Worm (Caenorhabditis elegans) whole organism, L4 larva: ENCODE data around the gene fzy-1.

Experiments
- D1046.2 ChIP-seq: fragments of 200-800 bp; sonication (Bioruptor generic); IDR thresholded peaks from 2 replicates; pipeline ENCODE4 v1.3.6; 2022; ENCODE audit warnings: missing genetic modification characterization, missing compliant biosample characterization
- Y105C5A.15 ChIP-seq: fragments of 200-800 bp; sonication (Bioruptor generic); IDR thresholded peaks from 2 replicates; pipeline ENCODE4 v1.3.6; 2022; ENCODE audit warnings: missing genetic modification characterization, missing compliant biosample characterization
- Y75B8A.6 ChIP-seq: fragments of 200-800 bp; sonication (Bioruptor generic); IDR thresholded peaks from 2 replicates; pipeline ENCODE4 v1.3.6; 2022; ENCODE audit warnings: missing genetic modification reagents, missing genetic modification characterization, missing compliant biosample characterization
- ZK337.2 ChIP-seq: fragments of 200-800 bp; sonication (Bioruptor generic); IDR thresholded peaks from 2 replicates; pipeline ENCODE4 v1.3.6; 2022; ENCODE audit warnings: missing genetic modification reagents, missing genetic modification characterization, missing compliant biosample characterization
- aha-1 ChIP-seq: fragments of 150-350 bp; peaks from one replicate; lab custom pipeline; 2014; ENCODE audit warnings: missing biosample characterization, missing genetic modification characterization
- ama-1 ChIP-seq: fragments of 150-350 bp; optimal IDR thresholded peaks from 2 replicates; lab custom pipeline; 2014; ENCODE audit warnings: inconsistent platforms, mixed read lengths
- ceh-44 ChIP-seq: fragments of 200-800 bp; sonication (Bioruptor generic); IDR thresholded peaks from 2 replicates; pipeline ENCODE4 v1.3.6; 2022; ENCODE audit warnings: missing genetic modification reagents, missing genetic modification characterization, missing compliant biosample characterization
- ceh-82 ChIP-seq: sonication (generic microtip); optimal IDR thresholded peaks from 2 replicates; lab custom pipeline; 2017; ENCODE audit warnings: missing biosample characterization, missing genetic modification characterization
- daf-12 ChIP-seq: fragments of 150-350 bp; optimal IDR thresholded peaks from 2 replicates; lab custom pipeline; 2014; ENCODE audit warnings: missing biosample characterization, missing genetic modification reagents, missing genetic modification characterization
- daf-16 ChIP-seq, 3 experiments: sonication (generic microtip); optimal IDR thresholded peaks; 2 replicates each; lab custom pipeline; 2016 to 2017; ENCODE audit warnings: missing genetic modification characterization in 3 of 3, missing genetic modification reagents in 3 of 3, mild to moderate bottlenecking in 2 of 3, missing compliant biosample characterization in 2 of 3, missing biosample characterization in 1 of 3, moderate library complexity in 1 of 3
- daf-19 ChIP-seq: fragments of 200-800 bp; sonication (Bioruptor generic); conservative IDR thresholded peaks from 2 replicates; pipeline ENCODE4 v1.3.6; 2022; ENCODE audit warnings: missing genetic modification characterization, missing compliant biosample characterization
- dpl-1 ChIP-seq: fragments of 150-350 bp; optimal IDR thresholded peaks from 2 replicates; lab custom pipeline; 2014; ENCODE audit warnings: missing biosample characterization, missing genetic modification reagents, missing genetic modification characterization
- dve-1 ChIP-seq: sonication (generic microtip); optimal IDR thresholded peaks from 2 replicates; lab custom pipeline; 2017; ENCODE audit warnings: antibody characterized with exemption, mild to moderate bottlenecking, missing genetic modification characterization, missing compliant biosample characterization; ENCODE audit not compliant: insufficient read depth
- fos-1 ChIP-seq: fragments of 150-350 bp; optimal IDR thresholded peaks from 2 replicates; lab custom pipeline; 2014; ENCODE audit warnings: missing biosample characterization, missing genetic modification characterization
- hlh-11 ChIP-seq: fragments of 200-800 bp; sonication (Bioruptor generic); optimal IDR thresholded peaks from 2 replicates; lab custom pipeline; 2018; ENCODE audit warnings: mild to moderate bottlenecking, missing genetic modification characterization, missing compliant biosample characterization
- hlh-30 ChIP-seq: sonication (generic microtip); optimal IDR thresholded peaks from 2 replicates; lab custom pipeline; 2017; ENCODE audit warnings: antibody characterized with exemption, mild to moderate bottlenecking, missing genetic modification characterization, missing compliant biosample characterization; ENCODE audit not compliant: insufficient read depth
- lin-1 ChIP-seq: fragments of 200-800 bp; sonication (Bioruptor generic); IDR thresholded peaks from 2 replicates; pipeline ENCODE4 v1.3.6; 2022; ENCODE audit warnings: missing genetic modification reagents, missing genetic modification characterization, missing compliant biosample characterization
- lin-13 ChIP-seq: fragments of 150-350 bp; optimal IDR thresholded peaks from 2 replicates; lab custom pipeline; 2014; ENCODE audit warnings: missing biosample characterization, missing genetic modification reagents, missing genetic modification characterization
- lin-15B ChIP-seq: fragments of 150-350 bp; sonication (generic microtip); optimal IDR thresholded peaks from 3 replicates; lab custom pipeline; 2014; ENCODE audit warnings: missing biosample characterization, missing genetic modification characterization
- lin-29 ChIP-seq: fragments of 200-800 bp; sonication (Bioruptor generic); IDR thresholded peaks from 2 replicates; pipeline ENCODE4 v1.3.6; 2022; ENCODE audit warnings: missing genetic modification reagents, missing genetic modification characterization, missing compliant biosample characterization
- lin-38 ChIP-seq: fragments of 200-800 bp; sonication (Bioruptor generic); IDR thresholded peaks from 2 replicates; pipeline ENCODE4 v1.3.6; 2022; ENCODE audit warnings: missing genetic modification reagents, missing genetic modification characterization, missing compliant biosample characterization
- lin-39 ChIP-seq: fragments of 150-350 bp; optimal IDR thresholded peaks from 2 replicates; lab custom pipeline; 2014; ENCODE audit warnings: missing biosample characterization, missing genetic modification reagents, missing genetic modification characterization
- lsy-2 ChIP-seq, 2 experiments: fragments of 150-350 bp in 1 of 2; sonication (generic microtip) in 1 of 2; optimal IDR thresholded peaks; 2 replicates each; lab custom pipeline; 2014 to 2017; ENCODE audit warnings: missing biosample characterization in 2 of 2, missing genetic modification characterization in 2 of 2
- madf-5 ChIP-seq, 2 experiments: fragments of 200-800 bp; sonication (Bioruptor generic); IDR thresholded peaks; 2 replicates each; pipeline ENCODE4 v1.3.6; 2022; ENCODE audit warnings: missing compliant biosample characterization in 2 of 2, missing genetic modification characterization in 2 of 2
- mdt-29 ChIP-seq: fragments of 200-800 bp; sonication (Bioruptor generic); IDR thresholded peaks from 2 replicates; pipeline ENCODE4 v1.3.6; 2022; ENCODE audit warnings: missing genetic modification reagents, missing genetic modification characterization, missing compliant biosample characterization
- mep-1 ChIP-seq: fragments of 150-350 bp; sonication (generic microtip); optimal IDR thresholded peaks from 3 replicates; lab custom pipeline; 2014; ENCODE audit warnings: missing biosample characterization, missing genetic modification characterization
- mes-2 ChIP-seq: sonication (generic microtip); optimal IDR thresholded peaks from 2 replicates; lab custom pipeline; 2016; ENCODE audit warnings: missing genotype, mild to moderate bottlenecking, missing genetic modification characterization, missing compliant biosample characterization; ENCODE audit not compliant: poor library complexity, severe bottlenecking
- nhr-25 ChIP-seq: sonication (generic microtip); optimal IDR thresholded peaks from 2 replicates; lab custom pipeline; 2017; ENCODE audit warnings: missing genetic modification characterization, mild to moderate bottlenecking, missing compliant biosample characterization, antibody characterized with exemption, moderate library complexity, borderline replicate concordance; ENCODE audit not compliant: insufficient read depth
- nhr-28 ChIP-seq: fragments of 150-350 bp; optimal IDR thresholded peaks from 2 replicates; lab custom pipeline; 2014; ENCODE audit warnings: missing biosample characterization, missing genetic modification characterization
- nhr-48 ChIP-seq: sonication (generic microtip); optimal IDR thresholded peaks from 2 replicates; lab custom pipeline; 2016; ENCODE audit warnings: mild to moderate bottlenecking, missing genetic modification characterization, missing compliant biosample characterization
- nhr-6 ChIP-seq: fragments of 150-350 bp; optimal IDR thresholded peaks from 2 replicates; lab custom pipeline; 2014; ENCODE audit warnings: missing biosample characterization, missing genetic modification characterization
- pqm-1 ChIP-seq: sonication (generic microtip); optimal IDR thresholded peaks from 2 replicates; lab custom pipeline; 2017; ENCODE audit warnings: missing biosample characterization, missing genetic modification characterization
- rbr-2 ChIP-seq: sonication (generic microtip); optimal IDR thresholded peaks from 2 replicates; lab custom pipeline; 2016; ENCODE audit warnings: missing genotype, missing genetic modification characterization, missing compliant biosample characterization
- skn-1 ChIP-seq: fragments of 150-350 bp; optimal IDR thresholded peaks from 2 replicates; lab custom pipeline; 2014; ENCODE audit warnings: missing biosample characterization, missing genetic modification characterization
- snpc-1.2 ChIP-seq: fragments of 200-800 bp; sonication (Bioruptor generic); IDR thresholded peaks from 2 replicates; pipeline ENCODE4 v1.3.6; 2022; ENCODE audit warnings: missing genetic modification reagents, missing genetic modification characterization, missing compliant biosample characterization
- spr-3 ChIP-seq: fragments of 200-800 bp; sonication (Bioruptor generic); optimal IDR thresholded peaks from 2 replicates; lab custom pipeline; 2018; ENCODE audit warnings: mild to moderate bottlenecking, missing genetic modification characterization, missing compliant biosample characterization
- unc-130 ChIP-seq: sonication (generic microtip); optimal IDR thresholded peaks from 2 replicates; lab custom pipeline; 2016; ENCODE audit warnings: missing genetic modification reagents, missing genetic modification characterization, missing compliant biosample characterization
- unc-62 ChIP-seq, 3 experiments: fragments of 150-350 bp in 1 of 3; sonication (generic microtip); optimal IDR thresholded peaks in 2 of 3; peaks in 1 of 3; 1 replicate in 1 of 3; 2 replicates in 2 of 3; lab custom pipeline; 2014 to 2017; ENCODE audit warnings: missing biosample characterization in 3 of 3, missing genetic modification characterization in 3 of 3, missing genetic modification reagents in 3 of 3, missing genotype in 1 of 3
- zfp-2 ChIP-seq: sonication (generic microtip); optimal IDR thresholded peaks from 2 replicates; lab custom pipeline; 2016; ENCODE audit warnings: mild to moderate bottlenecking, missing genetic modification characterization, missing compliant biosample characterization

The fzy-1 gene

ce11 chrII:5473946-5474423, 26.6 kb upstream of the fzy-1 start, which contains the start of gene mrps-16:
TSS of gene mrps-16 (plus strand) at chrII:5474373.
- TF ChIP-seq mep-1 (tag; lab: Kevin White, UChicago) = peak; percentile 38
- TF ChIP-seq daf-19 (GFP tag; lab: Robert Waterston, UW) = 0 out of 2 replicates have a peak, but pooled peaks have one; percentile 48
- no peak for TF ChIP-seq mdt-29 (GFP tag; lab: Robert Waterston, UW)
- peak; percentile 65 for TF ChIP-seq lin-38 (GFP tag; lab: Robert Waterston, UW)
- TF ChIP-seq pqm-1 (tag; lab: Kevin White, UChicago) = no peak
- no peak for TF ChIP-seq ceh-44 (GFP tag; lab: Robert Waterston, UW)
- TF ChIP-seq lin-15B (tag; lab: Kevin White, UChicago) = no peak
- TF ChIP-seq ceh-82 (tag; lab: Kevin White, UChicago) = no peak
- TF ChIP-seq skn-1 = no peak
- TF ChIP-seq ama-1 (lab: Kevin White, UChicago) = no peak
- no peak for TF ChIP-seq lin-13 (GFP tag; lab: Kevin White, UChicago)
- no peak for TF ChIP-seq snpc-1.2 (GFP tag; lab: Robert Waterston, UW)
- no peak for TF ChIP-seq hlh-11 (tag; lab: Kevin White, UChicago)
- TF ChIP-seq lin-1 (GFP tag; lab: Robert Waterston, UW) = no peak
- TF ChIP-seq nhr-25 (tag; lab: Kevin White, UChicago) = peak; percentile 7
- peak; percentile 68 for TF ChIP-seq dve-1 (tag; lab: Kevin White, UChicago)
- TF ChIP-seq fos-1 (tag; lab: Kevin White, UChicago) = no peak
- no peak for TF ChIP-seq madf-5 (GFP tag; IDR thresholded peaks at IDR 0.05; lab: Robert Waterston, UW)
- TF ChIP-seq lsy-2 (tag; optimal IDR thresholded peaks at IDR 0.05; lab: Kevin White, UChicago) = peak in 1 of 2 experiments; percentile 82
- no peak for TF ChIP-seq zfp-2 (tag; lab: Kevin White, UChicago)
- peak in 1 of 2 experiments; percentile 24 for TF ChIP-seq unc-62 (GFP tag; optimal IDR thresholded peaks at IDR 0.05 in 1 of 2; lab: Kevin White, UChicago)
- TF ChIP-seq unc-62 (tag; optimal IDR thresholded peaks at IDR 0.05; lab: Kevin White, UChicago) = no peak
- peak; percentile 25 for TF ChIP-seq nhr-28 (tag; lab: Kevin White, UChicago)
- TF ChIP-seq lin-39 (tag; lab: Kevin White, UChicago) = no peak
- peak; percentile 44 for TF ChIP-seq hlh-30 (tag; lab: Kevin White, UChicago)
- TF ChIP-seq daf-12 = no peak
- TF ChIP-seq Y105C5A.15 (GFP tag; lab: Robert Waterston, UW) = no peak
- no peak for TF ChIP-seq lin-29 (GFP tag; lab: Robert Waterston, UW)
- TF ChIP-seq ZK337.2 (GFP tag; lab: Robert Waterston, UW) = no peak
- no peak for TF ChIP-seq D1046.2 (GFP tag; lab: Robert Waterston, UW)
- TF ChIP-seq rbr-2 (tag; lab: Kevin White, UChicago) = peak; percentile 42
- TF ChIP-seq dpl-1 (GFP tag; lab: Kevin White, UChicago) = peak; percentile 96
- peak; percentile 30 for TF ChIP-seq nhr-6 (tag; lab: Kevin White, UChicago)
- peak; percentile 89 for TF ChIP-seq aha-1 (tag; lab: Kevin White, UChicago)
- TF ChIP-seq daf-16 (GFP tag; optimal IDR thresholded peaks at IDR 0.05; lab: Kevin White, UChicago) = no peak
- TF ChIP-seq daf-16 (tag; optimal IDR thresholded peaks at IDR 0.05; lab: Kevin White, UChicago) = peak; percentile 31
- no peak for TF ChIP-seq nhr-48 (tag; lab: Kevin White, UChicago)
- no peak for TF ChIP-seq Y75B8A.6 (GFP tag; lab: Robert Waterston, UW)
- TF ChIP-seq mes-2 (tag; lab: Kevin White, UChicago) = peak; percentile 72
- TF ChIP-seq spr-3 = no peak

ce11 chrII:5474946-5475345, 25.6 kb upstream of the fzy-1 start, which contains the start of gene ilcr-2:
TSS of gene ilcr-2 (plus strand) at chrII:5475246.
- TF ChIP-seq unc-130 (GFP tag; lab: Kevin White, UChicago) (no peak), rbr-2 (tag; lab: Kevin White, UChicago) (no peak), spr-3 (no peak)
- TF ChIP-seq, all 104 proteins: peak for 0
